Worm (Caenorhabditis elegans): ENCODE data around the gene sre-37.

sre-37 gene

ce11 chrII:12425644-12426222 lies 39.9 kb upstream of the sre-37 start, which contains the start of gene daf-22:
Gene daf-22, minus strand, starts transcription at chrII:12425694.
- TF ChIP-seq jun-1 (tag; optimal IDR thresholded peaks at IDR 0.05) = peak; percentile 49
- TF ChIP-seq nhr-76 (tag; optimal IDR thresholded peaks at IDR 0.05) = no peak
- TF ChIP-seq elt-2 (tag; optimal IDR thresholded peaks at IDR 0.05) = peak; percentile 98
- peak; percentile 19 for TF ChIP-seq nfya-1 (tag; optimal IDR thresholded peaks at IDR 0.05; ENCODE audit: insufficient read depth)
- no peak for TF ChIP-seq zag-1 (tag; optimal IDR thresholded peaks at IDR 0.05)
- TF ChIP-seq nhr-23 (tag; optimal IDR thresholded peaks at IDR 0.05) = no peak
- peak; percentile 37 for TF ChIP-seq pha-4 (tag; optimal IDR thresholded peaks at IDR 0.05)
- no peak for TF ChIP-seq hmg-11 (tag; optimal IDR thresholded peaks at IDR 0.05)
- TF ChIP-seq pqm-1 (tag; optimal IDR thresholded peaks at IDR 0.05) = peak; percentile 93

DNA sequence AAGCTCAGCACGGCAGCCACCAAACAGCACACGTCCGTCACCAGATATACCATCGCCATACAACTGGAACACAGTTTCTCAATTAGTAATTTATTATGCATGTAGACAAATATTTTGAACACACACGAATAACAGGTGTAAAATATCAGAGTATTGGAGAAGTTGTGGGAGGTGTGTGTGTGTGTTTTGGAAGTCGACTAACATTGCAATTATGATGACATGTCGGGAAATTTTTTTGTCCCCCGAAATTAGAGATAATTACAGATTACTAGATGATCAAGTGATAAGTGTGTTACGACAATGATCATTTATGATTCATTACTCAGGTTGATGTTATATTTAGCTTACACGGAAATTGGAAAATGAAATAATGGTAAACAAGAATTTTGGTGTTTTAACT lies 35.9 kb upstream of the sre-37 start, which contains the start of gene Y57A10C.8:
Gene Y57A10C.8, minus strand, starts transcription at position 101 of the 400 bp plus-strand sequence.
- TF ChIP-seq egl-27 (tag; optimal IDR thresholded peaks at IDR 0.05) = no peak
- TF ChIP-seq nhr-237 (tag; optimal IDR thresholded peaks at IDR 0.05) = no peak
- no peak for TF ChIP-seq jun-1 (tag; optimal IDR thresholded peaks at IDR 0.05)
- TF ChIP-seq fkh-10 (GFP tag; optimal IDR thresholded peaks at IDR 0.05) = no peak
- no peak for TF ChIP-seq elt-2 (tag; optimal IDR thresholded peaks at IDR 0.05)
- TF ChIP-seq lin-15B (tag; optimal IDR thresholded peaks at IDR 0.05) = no peak
- no peak for TF ChIP-seq mml-1 (tag; optimal IDR thresholded peaks at IDR 0.05)
- TF ChIP-seq eor-1 (tag; optimal IDR thresholded peaks at IDR 0.05) = no peak
- TF ChIP-seq snpc-4 (tag; optimal IDR thresholded peaks at IDR 0.05) = no peak
- TF ChIP-seq nhr-25 (tag; optimal IDR thresholded peaks at IDR 0.05) = no peak
- TF ChIP-seq R02D3.7 (tag; optimal IDR thresholded peaks at IDR 0.05) = no peak
- no peak for TF ChIP-seq elt-1 (tag; optimal IDR thresholded peaks at IDR 0.05)
- TF ChIP-seq sea-2 (GFP tag; optimal IDR thresholded peaks at IDR 0.05) = no peak
- TF ChIP-seq ztf-11 (tag; optimal IDR thresholded peaks at IDR 0.05) = no peak
- TF ChIP-seq fkh-2 (tag; optimal IDR thresholded peaks at IDR 0.05) = no peak
- no peak for TF ChIP-seq lsy-12 (tag; optimal IDR thresholded peaks at IDR 0.05)
- no peak for TF ChIP-seq elt-3 (tag; optimal IDR thresholded peaks at IDR 0.05)
- no peak for TF ChIP-seq egl-5 (tag; optimal IDR thresholded peaks at IDR 0.05)

ce11 chrII:12432356-12432755 lies 33.3 kb upstream of the sre-37 start, which contains the start of gene dct-12:
Gene dct-12, minus strand, starts transcription at chrII:12432456.
- TF ChIP-seq ceh-16 (tag; optimal IDR thresholded peaks at IDR 0.05) = no peak
- TF ChIP-seq elt-2 (tag; optimal IDR thresholded peaks at IDR 0.05) = no peak
- no peak for TF ChIP-seq mml-1 (tag; optimal IDR thresholded peaks at IDR 0.05)
- no peak for TF ChIP-seq unc-39 (tag; optimal IDR thresholded peaks at IDR 0.05)
- no peak for TF ChIP-seq ceh-9 (tag; optimal IDR thresholded peaks at IDR 0.05)
- no peak for TF ChIP-seq zag-1 (tag; optimal IDR thresholded peaks at IDR 0.05)
- no peak for TF ChIP-seq pha-4 (tag; optimal IDR thresholded peaks at IDR 0.05)
- no peak for TF ChIP-seq lsy-12 (tag; optimal IDR thresholded peaks at IDR 0.05)
- TF ChIP-seq nhr-43 (tag; optimal IDR thresholded peaks at IDR 0.05; ENCODE audit: poor library complexity, severe bottlenecking) = no peak
- no peak for TF ChIP-seq sea-2 (GFP tag; optimal IDR thresholded peaks at IDR 0.05)
- TF ChIP-seq nhr-11 (tag; optimal IDR thresholded peaks at IDR 0.05) = no peak
- no peak for TF ChIP-seq aly-2 (tag; optimal IDR thresholded peaks at IDR 0.05)
- no peak for TF ChIP-seq nhr-77 (tag; optimal IDR thresholded peaks at IDR 0.05)

- TF ChIP-seq nhr-12 (tag; optimal IDR thresholded peaks at IDR 0.05) = no peak
- no peak for TF ChIP-seq hmg-11 (tag; optimal IDR thresholded peaks at IDR 0.05)
- TF ChIP-seq nhr-28 (tag; optimal IDR thresholded peaks at IDR 0.05) = no peak
- no peak for TF ChIP-seq nhr-237 (tag; optimal IDR thresholded peaks at IDR 0.05)
- no peak for TF ChIP-seq daf-12 (tag; optimal IDR thresholded peaks at IDR 0.05)
- TF ChIP-seq ceh-82 (tag; optimal IDR thresholded peaks at IDR 0.05) = no peak
- TF ChIP-seq nhr-67 (tag; optimal IDR thresholded peaks at IDR 0.05) = no peak
- no peak for TF ChIP-seq ceh-16 (tag; optimal IDR thresholded peaks at IDR 0.05)
- TF ChIP-seq elt-3 (tag; optimal IDR thresholded peaks at IDR 0.05) = no peak
- no peak for TF ChIP-seq snpc-4 (tag; optimal IDR thresholded peaks at IDR 0.05)
These were observed 30.3 kb upstream of the sre-37 start for ce11 chrII:12435202-12435872.

Data from whole organism, L3 larva.